Worm (Caenorhabditis elegans): ENCODE measurements around the gene rab-30.

The rab-30 gene

ce11 chrIII:10615166-10615565 is 54.8 kb downstream of the rab-30 start, which contains the start of gene mrpl-22:
TSS of gene mrpl-22 (plus strand) at chrIII:10615466.
- no peak for TF ChIP-seq ref-1 (GFP tag; conservative IDR thresholded peaks at IDR 0.05)

Data from whole organism, midembryonic.